Worm (Caenorhabditis elegans) whole organism, L1 larva: ENCODE measurements around the gene C26E1.2.

Source experiments
- C16A3.4 ChIP-seq: fragments of 150-350 bp; optimal IDR thresholded peaks from 2 replicates; lab custom pipeline; 2014; ENCODE audit warnings: missing biosample characterization, missing genetic modification characterization
- F16B12.6 ChIP-seq: fragments of 150-350 bp; optimal IDR thresholded peaks from 2 replicates; lab custom pipeline; 2014; ENCODE audit warnings: missing biosample characterization, missing genetic modification characterization
- Y116A8C.19 ChIP-seq: sonication (generic microtip); optimal IDR thresholded peaks from 2 replicates; lab custom pipeline; 2016; ENCODE audit warnings: missing compliant biosample characterization, missing genetic modification characterization, borderline replicate concordance
- alr-1 ChIP-seq: fragments of 200-800 bp; sonication (Bioruptor generic); optimal IDR thresholded peaks from 2 replicates; lab custom pipeline; 2018; ENCODE audit warnings: borderline replicate concordance, mild to moderate bottlenecking, missing genetic modification characterization, missing compliant biosample characterization
- aly-2 ChIP-seq: fragments of 150-350 bp; optimal IDR thresholded peaks from 2 replicates; lab custom pipeline; 2014; ENCODE audit warnings: missing biosample characterization, missing genetic modification characterization
- ceh-82 ChIP-seq, 3 experiments: fragments of 150-350 bp in 1 of 3; sonication (generic microtip) in 2 of 3; optimal IDR thresholded peaks; 2 replicates each; lab custom pipeline; 2014 to 2017; ENCODE audit warnings: missing biosample characterization in 3 of 3, missing genetic modification characterization in 3 of 3
- ceh-90 ChIP-seq: sonication (generic microtip); optimal IDR thresholded peaks from 2 replicates; lab custom pipeline; 2016; ENCODE audit warnings: missing genetic modification characterization, missing compliant biosample characterization
- ces-1 ChIP-seq: fragments of 150-350 bp; optimal IDR thresholded peaks from 2 replicates; lab custom pipeline; 2014; ENCODE audit warnings: missing biosample characterization, missing genetic modification reagents, missing genetic modification characterization
- dsc-1 ChIP-seq: sonication (generic microtip); optimal IDR thresholded peaks from 2 replicates; lab custom pipeline; 2016; ENCODE audit warnings: mild to moderate bottlenecking, missing genetic modification characterization, missing compliant biosample characterization
- efl-1 ChIP-seq, 4 experiments: fragments of 150-350 bp; optimal IDR thresholded peaks in 3 of 4; peaks in 1 of 4; 1 replicate in 1 of 4; 2 replicates in 3 of 4; lab custom pipeline; 2014; ENCODE audit warnings: missing biosample characterization in 2 of 4, missing genetic modification characterization in 2 of 4, missing genetic modification reagents in 2 of 4
- efl-3 ChIP-seq: fragments of 200-800 bp; sonication (Bioruptor generic); optimal IDR thresholded peaks from 2 replicates; lab custom pipeline; 2018; ENCODE audit warnings: mild to moderate bottlenecking, missing genetic modification characterization, missing compliant biosample characterization
- egl-27 ChIP-seq, 2 experiments: fragments of 150-350 bp in 1 of 2; sonication (generic microtip); optimal IDR thresholded peaks; 3 replicates each; lab custom pipeline; 2017 to 2018; ENCODE audit warnings: missing biosample characterization in 2 of 2, missing genetic modification characterization in 2 of 2, missing genetic modification reagents in 2 of 2
- elt-3 ChIP-seq, 6 experiments: fragments of 150-350 bp in 1 of 6; sonication (generic microtip); optimal IDR thresholded peaks; 2 replicates each; lab custom pipeline; 2017 to 2018; ENCODE audit warnings: missing biosample characterization in 6 of 6, missing genetic modification characterization in 6 of 6, inconsistent platforms in 1 of 6
- fkh-8 ChIP-seq: sonication (generic microtip); optimal IDR thresholded peaks from 2 replicates; lab custom pipeline; 2016; ENCODE audit warnings: mild to moderate bottlenecking, missing genetic modification characterization, missing compliant biosample characterization
- grh-1 ChIP-seq: fragments of 200-800 bp; sonication (Bioruptor generic); IDR thresholded peaks from 2 replicates; pipeline ENCODE4 v1.3.6; 2022; ENCODE audit warnings: missing genetic modification reagents, missing genetic modification characterization, missing compliant biosample characterization
- hlh-4 ChIP-seq: sonication (generic microtip); optimal IDR thresholded peaks from 2 replicates; lab custom pipeline; 2016; ENCODE audit warnings: mild to moderate bottlenecking, missing genetic modification characterization, missing compliant biosample characterization
- isw-1 ChIP-seq: fragments of 200-800 bp; sonication (Bioruptor generic); IDR thresholded peaks from 2 replicates; pipeline ENCODE4 v1.3.6; 2022; ENCODE audit warnings: missing genetic modification characterization, missing compliant biosample characterization
- jun-1 ChIP-seq: fragments of 150-350 bp; optimal IDR thresholded peaks from 2 replicates; lab custom pipeline; 2014; ENCODE audit warnings: missing biosample characterization, missing genetic modification reagents, missing genetic modification characterization
- lin-14 ChIP-seq: fragments of 200-800 bp; sonication (Bioruptor generic); optimal IDR thresholded peaks from 2 replicates; lab custom pipeline; 2018; ENCODE audit warnings: mild to moderate bottlenecking, missing genetic modification characterization, moderate library complexity, missing compliant biosample characterization
- lin-15B ChIP-seq: fragments of 150-350 bp; sonication (generic microtip); optimal IDR thresholded peaks from 3 replicates; lab custom pipeline; 2014; ENCODE audit warnings: missing biosample characterization, missing genetic modification characterization
- lin-35 ChIP-seq, 2 experiments: fragments of 150-350 bp; optimal IDR thresholded peaks; 2 replicates each; lab custom pipeline; 2014; ENCODE audit warnings: missing biosample characterization in 2 of 2, missing genetic modification characterization in 2 of 2, missing genetic modification reagents in 2 of 2
- mab-9 ChIP-seq: fragments of 200-800 bp; sonication (Bioruptor generic); IDR thresholded peaks from 2 replicates; pipeline ENCODE4 v1.3.6; 2022; ENCODE audit warnings: missing genetic modification reagents, missing genetic modification characterization, missing compliant biosample characterization
- mef-2 ChIP-seq: fragments of 150-350 bp; optimal IDR thresholded peaks from 2 replicates; lab custom pipeline; 2014; ENCODE audit warnings: missing biosample characterization, missing genetic modification characterization
- nhr-11 ChIP-seq: fragments of 150-350 bp; optimal IDR thresholded peaks from 2 replicates; lab custom pipeline; 2014; ENCODE audit warnings: missing biosample characterization, missing genetic modification characterization
- nhr-19 ChIP-seq: fragments of 200-800 bp; sonication (Bioruptor generic); conservative IDR thresholded peaks from 2 replicates; pipeline ENCODE4 v1.3.6; 2022; ENCODE audit warnings: missing genetic modification characterization, missing compliant biosample characterization
- nhr-20 ChIP-seq: sonication (generic microtip); optimal IDR thresholded peaks from 2 replicates; lab custom pipeline; 2016; ENCODE audit warnings: mild to moderate bottlenecking, missing genetic modification characterization, missing compliant biosample characterization
- nhr-71 ChIP-seq: sonication (generic microtip); optimal IDR thresholded peaks from 2 replicates; lab custom pipeline; 2016; ENCODE audit warnings: mild to moderate bottlenecking, missing genetic modification characterization, moderate library complexity, missing compliant biosample characterization
- nhr-76 ChIP-seq: sonication (generic microtip); optimal IDR thresholded peaks from 2 replicates; lab custom pipeline; 2017; ENCODE audit warnings: missing biosample characterization, missing genetic modification characterization
- nhr-77 ChIP-seq: fragments of 150-350 bp; optimal IDR thresholded peaks from 2 replicates; lab custom pipeline; 2014; ENCODE audit warnings: missing biosample characterization, missing genetic modification characterization
- nhr-84 ChIP-seq: sonication (generic microtip); optimal IDR thresholded peaks from 2 replicates; lab custom pipeline; 2017; ENCODE audit warnings: missing biosample characterization, missing genetic modification characterization
- nhr-85 ChIP-seq: sonication (generic microtip); peaks from one replicate; lab custom pipeline; 2016; ENCODE audit warnings: missing genetic modification characterization, inconsistent platforms, missing compliant biosample characterization
- pax-3 ChIP-seq: fragments of 200-800 bp; sonication (Bioruptor generic); optimal IDR thresholded peaks from 2 replicates; lab custom pipeline; 2018; ENCODE audit warnings: mild to moderate bottlenecking, missing genetic modification characterization, moderate library complexity, missing compliant biosample characterization
- rnt-1 ChIP-seq: sonication (generic microtip); optimal IDR thresholded peaks from 2 replicates; lab custom pipeline; 2016; ENCODE audit warnings: mild to moderate bottlenecking, missing genetic modification characterization, moderate library complexity, missing compliant biosample characterization
- skn-1 ChIP-seq: fragments of 150-350 bp; optimal IDR thresholded peaks from 2 replicates; lab custom pipeline; 2014; ENCODE audit warnings: missing biosample characterization, missing genetic modification characterization
- snpc-4 ChIP-seq: fragments of 150-350 bp; optimal IDR thresholded peaks from 2 replicates; lab custom pipeline; 2014; ENCODE audit warnings: missing biosample characterization, missing genetic modification characterization
- snu-23 ChIP-seq: sonication (generic microtip); optimal IDR thresholded peaks from 2 replicates; lab custom pipeline; 2016; ENCODE audit warnings: missing genetic modification characterization, missing compliant biosample characterization
- sox-4 ChIP-seq: sonication (generic microtip); optimal IDR thresholded peaks from 2 replicates; lab custom pipeline; 2016; ENCODE audit warnings: missing genetic modification characterization, missing compliant biosample characterization
- sptf-1 ChIP-seq: fragments of 150-350 bp; optimal IDR thresholded peaks from 2 replicates; lab custom pipeline; 2014; ENCODE audit warnings: missing biosample characterization, missing genetic modification characterization
- swsn-7 ChIP-seq: sonication (generic microtip); optimal IDR thresholded peaks from 2 replicates; lab custom pipeline; 2016; ENCODE audit warnings: missing genetic modification characterization, missing compliant biosample characterization
- tlp-1 ChIP-seq: fragments of 150-350 bp; optimal IDR thresholded peaks from 2 replicates; lab custom pipeline; 2014; ENCODE audit warnings: missing biosample characterization, missing genetic modification characterization
- unc-30 ChIP-seq: sonication (generic microtip); optimal IDR thresholded peaks from 2 replicates; lab custom pipeline; 2017; ENCODE audit warnings: missing biosample characterization, missing genetic modification characterization
- unc-62 ChIP-seq: fragments of 150-350 bp; optimal IDR thresholded peaks from 2 replicates; lab custom pipeline; 2014; ENCODE audit warnings: missing biosample characterization, missing genetic modification reagents, missing genetic modification characterization
- unc-86 ChIP-seq: sonication (generic microtip); optimal IDR thresholded peaks from 2 replicates; lab custom pipeline; 2016; ENCODE audit warnings: missing genetic modification characterization, missing compliant biosample characterization
- unc-98 ChIP-seq: fragments of 200-800 bp; sonication (Bioruptor generic); IDR thresholded peaks from 2 replicates; pipeline ENCODE4 v1.3.6; 2022; ENCODE audit warnings: missing genetic modification characterization, missing compliant biosample characterization
- xbp-1 ChIP-seq: sonication (generic microtip); optimal IDR thresholded peaks from 2 replicates; lab custom pipeline; 2016; ENCODE audit warnings: missing genetic modification characterization, missing compliant biosample characterization
- zag-1 ChIP-seq: fragments of 150-350 bp; optimal IDR thresholded peaks from 2 replicates; lab custom pipeline; 2014; ENCODE audit warnings: missing biosample characterization, missing genetic modification characterization
- zip-4 ChIP-seq: fragments of 200-800 bp; sonication (Bioruptor generic); optimal IDR thresholded peaks from 2 replicates; lab custom pipeline; 2018; ENCODE audit warnings: mild to moderate bottlenecking, missing genetic modification characterization, moderate library complexity, missing compliant biosample characterization
- ztf-11 ChIP-seq, 2 experiments: sonication (generic microtip); optimal IDR thresholded peaks; 2 replicates each; lab custom pipeline; 2016 to 2017; ENCODE audit warnings: missing genetic modification characterization in 2 of 2, missing biosample characterization in 1 of 2, missing compliant biosample characterization in 1 of 2

The C26E1.2 gene

DNA sequence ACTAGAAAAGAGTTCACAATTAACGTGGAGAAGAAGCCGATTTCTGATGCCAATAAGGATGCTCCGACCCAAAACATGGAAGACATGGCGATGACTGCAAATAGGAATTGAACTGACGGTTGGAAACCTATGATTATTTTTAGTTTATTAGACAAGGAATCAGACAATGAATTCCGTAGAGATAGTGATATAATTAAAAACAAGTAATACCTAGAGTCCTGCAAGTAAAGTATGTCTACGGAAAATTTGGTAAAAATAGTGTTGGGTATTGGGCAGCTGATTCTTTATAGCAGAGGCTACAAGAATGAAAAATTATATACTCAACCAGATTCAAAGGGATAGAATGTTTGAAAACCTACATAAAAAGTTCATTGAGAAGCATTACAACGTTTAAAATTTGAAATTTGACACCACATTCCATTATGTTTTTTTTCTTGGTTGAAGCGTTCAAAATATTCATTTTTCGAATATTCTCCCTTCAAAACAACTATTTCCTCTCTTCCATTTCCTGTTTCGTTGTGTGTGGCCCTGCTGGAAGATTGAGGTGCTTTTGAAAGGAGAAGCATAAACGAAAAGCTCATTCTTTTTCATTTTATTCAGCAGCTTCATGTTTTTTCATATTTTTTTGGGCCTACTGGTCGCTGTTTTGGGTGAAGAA is 34.8 kb downstream of the C26E1.2 start, which contains the start of the genes str-4 and lgc-48:
TSS of gene str-4 (minus strand) at position 101 of the 658 bp plus-strand sequence.
TSS of gene lgc-48 (plus strand) at position 608 of the 658 bp plus-strand sequence.
- TF ChIP-seq mab-9 = no peak
- no peak for TF ChIP-seq unc-98
- TF ChIP-seq Y116A8C.19 (tag; lab: Kevin White, UChicago) = no peak
- no peak for TF ChIP-seq ceh-82 (tag; optimal IDR thresholded peaks at IDR 0.05; lab: Kevin White, UChicago)
- TF ChIP-seq elt-3 (tag; optimal IDR thresholded peaks at IDR 0.05; lab: Kevin White, UChicago) = no peak
- no peak for TF ChIP-seq skn-1 (tag; lab: Kevin White, UChicago)
- no peak for TF ChIP-seq mef-2 (tag; lab: Kevin White, UChicago)
- TF ChIP-seq sptf-1 (tag; lab: Kevin White, UChicago) = no peak
- TF ChIP-seq, all 84 proteins: peak for 0

DNA sequence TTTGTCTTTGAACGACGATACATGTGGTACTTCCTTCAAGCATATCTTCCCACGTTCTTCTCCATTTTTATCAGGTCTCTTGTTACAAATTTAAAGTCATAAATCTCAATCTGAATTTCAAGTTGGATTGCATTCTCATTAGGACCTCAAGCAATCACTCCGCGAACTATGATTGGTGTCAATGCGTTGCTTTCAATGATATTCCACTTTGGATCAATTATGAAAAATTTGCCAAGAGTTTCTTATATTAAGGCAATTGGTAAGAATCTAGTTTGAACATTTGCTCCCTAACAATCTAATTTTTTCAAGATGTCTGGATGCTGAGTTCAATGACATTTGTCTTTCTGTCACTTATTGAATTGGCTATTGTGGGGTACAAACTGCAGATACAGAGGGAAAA is 37.3 kb downstream of the C26E1.2 start:
- TF ChIP-seq ztf-11 (tag; optimal IDR thresholded peaks at IDR 0.05; lab: Kevin White, UChicago) (no peak), dsc-1 (tag; lab: Kevin White, UChicago) (peak; percentile 76)

DNA sequence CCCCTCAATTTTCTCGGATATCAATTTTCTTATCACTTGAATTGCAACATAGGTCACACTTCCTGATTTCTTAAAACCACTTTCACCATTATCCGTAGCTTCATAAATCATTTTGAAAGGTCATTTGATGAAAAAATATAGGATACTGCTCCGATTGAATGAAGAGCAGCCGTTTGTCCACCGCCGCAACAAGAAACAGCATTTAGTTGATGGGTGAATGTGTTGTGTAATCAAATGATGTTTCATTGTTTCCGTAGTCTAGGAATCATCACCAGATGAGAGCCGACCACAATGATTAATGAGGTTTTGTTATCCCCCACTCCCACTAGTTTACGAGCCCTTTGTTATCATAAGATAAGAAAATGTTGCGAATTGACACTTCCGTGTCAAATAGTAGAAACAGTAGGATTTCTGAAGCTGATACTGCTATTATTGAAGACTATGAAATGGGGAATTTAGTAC is 41.0 kb downstream of the C26E1.2 start, which contains the start of gene twk-43:
TSS of gene twk-43 (plus strand) at position 412 of the 462 bp plus-strand sequence.
- TF ChIP-seq C16A3.4 = no peak
- no peak for TF ChIP-seq pax-3 (tag; lab: Kevin White, UChicago)
- no peak for TF ChIP-seq egl-27 (tag; optimal IDR thresholded peaks at IDR 0.05; lab: Kevin White, UChicago)
- TF ChIP-seq zag-1 (tag; lab: Kevin White, UChicago) = no peak
- no peak for TF ChIP-seq F16B12.6 (tag; lab: Kevin White, UChicago)
- TF ChIP-seq xbp-1 = no peak
- TF ChIP-seq efl-1 (optimal IDR thresholded peaks at IDR 0.05; lab: Kevin White, UChicago) = no peak
- TF ChIP-seq efl-1 (GFP tag; optimal IDR thresholded peaks at IDR 0.05 in 1 of 2; lab: Kevin White, UChicago) = no peak
- no peak for TF ChIP-seq nhr-85 (tag; lab: Kevin White, UChicago)
- no peak for TF ChIP-seq efl-3
- TF ChIP-seq nhr-20 (tag; lab: Kevin White, UChicago) = peak; percentile 25
- no peak for TF ChIP-seq fkh-8 (tag; lab: Kevin White, UChicago)
- TF ChIP-seq grh-1 (GFP tag; lab: Robert Waterston, UW) = no peak
- TF ChIP-seq nhr-71 (tag; lab: Kevin White, UChicago) = peak; percentile 79
- TF ChIP-seq nhr-11 (tag; lab: Kevin White, UChicago) = no peak
- no peak for TF ChIP-seq alr-1
- no peak for TF ChIP-seq unc-86 (tag; lab: Kevin White, UChicago)
- no peak for TF ChIP-seq lin-35 (GFP tag; optimal IDR thresholded peaks at IDR 0.05; lab: Kevin White, UChicago)
- TF ChIP-seq snpc-4 (tag; lab: Kevin White, UChicago) = no peak
- TF ChIP-seq jun-1 (tag; lab: Kevin White, UChicago) = no peak
- no peak for TF ChIP-seq nhr-84
- TF ChIP-seq sox-4 (tag; lab: Kevin White, UChicago) = no peak
- TF ChIP-seq ztf-11 (tag; optimal IDR thresholded peaks at IDR 0.05; lab: Kevin White, UChicago) = no peak
- no peak for TF ChIP-seq hlh-4 (tag; lab: Kevin White, UChicago)
- TF ChIP-seq nhr-77 = no peak
- TF ChIP-seq unc-62 (GFP tag; lab: Kevin White, UChicago) = no peak
- TF ChIP-seq rnt-1 (tag; lab: Kevin White, UChicago) = peak; percentile 85
- TF ChIP-seq zip-4 (GFP tag; lab: Kevin White, UChicago) = no peak
- peak; percentile 88 for TF ChIP-seq lin-14 (GFP tag; lab: Kevin White, UChicago)
- TF ChIP-seq nhr-76 (tag; lab: Kevin White, UChicago) = no peak
- TF ChIP-seq lin-15B = no peak
- TF ChIP-seq ces-1 = no peak
- no peak for TF ChIP-seq ceh-90 (tag; lab: Kevin White, UChicago)
- no peak for TF ChIP-seq isw-1 (GFP tag; lab: Robert Waterston, UW)
- TF ChIP-seq swsn-7 (tag; lab: Kevin White, UChicago) = no peak
- TF ChIP-seq aly-2 = no peak
- no peak; the same call in none of the 2 replicates for TF ChIP-seq nhr-19
- TF ChIP-seq tlp-1 = no peak
- TF ChIP-seq snu-23 = no peak
- no peak for TF ChIP-seq unc-30
